Fruit fly (Drosophila melanogaster): ENCODE results near the gene CG43935.

DNA sequence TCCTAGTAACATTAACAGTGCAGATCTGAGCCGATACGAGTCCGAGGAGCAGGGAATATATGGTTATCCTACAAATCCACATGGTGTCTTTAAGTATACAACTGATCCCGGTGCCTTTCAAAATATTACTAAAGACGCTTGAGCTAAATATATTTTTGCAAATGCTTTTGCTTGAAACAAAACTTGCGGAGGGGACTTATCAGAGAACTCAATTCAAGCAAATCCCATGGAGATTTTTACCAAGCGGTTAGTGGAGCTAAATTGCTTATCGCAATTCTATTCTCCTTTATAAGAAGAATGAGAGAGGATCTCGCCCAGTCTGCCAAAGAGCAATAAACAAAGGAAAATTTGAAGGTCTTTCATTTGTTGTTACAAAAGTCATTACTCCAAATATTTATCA lies 34.3 kb downstream of the CG43935 start, which contains the start of gene eater:
- no peak for TF ChIP-seq EcR (GFP tag; optimal IDR thresholded peaks at IDR 0.05)
- TF ChIP-seq pan (optimal IDR thresholded peaks at IDR 0.05): no peak
- TF ChIP-seq usp (GFP tag; optimal IDR thresholded peaks at IDR 0.05): no peak
- TF ChIP-seq psq (optimal IDR thresholded peaks at IDR 0.05): no peak
- TF ChIP-seq CG8478 (optimal IDR thresholded peaks at IDR 0.05): no peak
- no peak for TF ChIP-seq Dll (optimal IDR thresholded peaks at IDR 0.05)
